Worm (Caenorhabditis elegans): ENCODE results near the gene K07F5.17.

K07F5.17 gene

ce11 chrIV:9842071-9842470 lies at the start of gene K07F5.17:
TSS of gene K07F5.17 (plus strand) at chrIV:9842371.
- TF ChIP-seq unc-62 (GFP tag; optimal IDR thresholded peaks at IDR 0.05), result no peak

- no peak for TF ChIP-seq unc-62 (GFP tag; optimal IDR thresholded peaks at IDR 0.05)
These were observed 46.9 kb upstream of the K07F5.17 start for ce11 chrIV:9795250-9795649.

ce11 chrIV:9796494-9796893 lies 45.7 kb upstream of the K07F5.17 start, which contains the start of gene pis-1:
TSS of gene pis-1 (minus strand) at chrIV:9796594.
- no peak for TF ChIP-seq unc-62 (GFP tag; optimal IDR thresholded peaks at IDR 0.05)

ce11 chrIV:9797304-9798003 lies 44.7 kb upstream of the K07F5.17 start, which contains the start of gene T13F2.2:
TSS of gene T13F2.2 (minus strand) at chrIV:9797354.
- no peak for TF ChIP-seq unc-62 (GFP tag; optimal IDR thresholded peaks at IDR 0.05)

ce11 chrIV:9798307-9798706 lies 43.9 kb upstream of the K07F5.17 start:
- no peak for TF ChIP-seq unc-62 (GFP tag; optimal IDR thresholded peaks at IDR 0.05)

DNA sequence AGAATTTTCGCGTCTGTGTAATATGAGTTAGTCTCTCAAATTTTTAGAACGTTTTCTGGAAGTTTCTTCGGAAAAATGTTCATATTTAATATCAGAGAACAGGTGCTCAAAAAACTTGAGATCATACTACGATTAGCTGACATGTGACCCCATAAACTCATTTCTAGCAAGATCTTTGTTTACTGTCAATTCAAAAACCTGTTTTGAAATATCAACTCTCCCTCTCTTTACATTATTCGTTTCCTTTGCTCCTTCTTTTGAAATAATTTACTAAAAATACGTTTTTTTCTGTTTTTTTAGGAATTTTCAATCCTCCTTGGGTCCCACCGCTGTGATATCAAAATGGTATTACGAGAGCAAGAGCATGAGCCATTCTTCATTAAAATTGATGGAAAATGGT lies 43.0 kb upstream of the K07F5.17 start, which contains the start of gene fat-4:
Gene fat-4, plus strand, starts transcription at position 301 of the 400 bp plus-strand sequence.
- TF ChIP-seq unc-62 (GFP tag; optimal IDR thresholded peaks at IDR 0.05), result no peak

ce11 chrIV:9799664-9800063 lies 42.5 kb upstream of the K07F5.17 start:
- TF ChIP-seq unc-62 (GFP tag; optimal IDR thresholded peaks at IDR 0.05), result no peak

ce11 chrIV:9801418-9801817 lies 40.8 kb upstream of the K07F5.17 start:
- TF ChIP-seq unc-62 (GFP tag; optimal IDR thresholded peaks at IDR 0.05), result no peak

DNA sequence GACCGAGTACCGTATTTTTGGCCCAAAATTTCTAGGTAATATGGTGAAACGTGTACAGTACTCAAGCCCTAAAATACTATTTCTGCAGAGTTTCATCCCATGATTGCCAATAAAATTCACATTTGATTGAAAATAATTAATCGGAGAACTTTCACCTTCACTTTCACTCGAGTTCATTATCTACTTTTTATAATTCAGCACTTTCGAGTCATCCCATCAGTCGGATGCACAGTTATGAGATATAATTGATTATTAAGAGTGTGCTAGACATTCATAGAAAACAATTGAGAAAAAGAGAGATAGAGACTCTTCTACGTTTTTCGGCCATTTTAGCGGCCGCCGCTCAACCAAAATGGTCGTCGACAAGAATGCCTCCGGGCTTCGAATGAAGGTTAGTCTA lies 39.5 kb upstream of the K07F5.17 start, which contains the start of gene fat-3:
Gene fat-3, plus strand, starts transcription at position 313 of the 400 bp plus-strand sequence.
- no peak for TF ChIP-seq unc-62 (GFP tag; optimal IDR thresholded peaks at IDR 0.05)

- no peak for TF ChIP-seq unc-62 (GFP tag; optimal IDR thresholded peaks at IDR 0.05)
These were observed 38.6 kb upstream of the K07F5.17 start for ce11 chrIV:9803544-9803943.

- no peak for TF ChIP-seq unc-62 (GFP tag; optimal IDR thresholded peaks at IDR 0.05)
These were observed 31.5 kb upstream of the K07F5.17 start, which contains the start of gene dct-15 for ce11 chrIV:9810633-9811032. TSS of gene dct-15 (minus strand) at chrIV:9810733.

DNA sequence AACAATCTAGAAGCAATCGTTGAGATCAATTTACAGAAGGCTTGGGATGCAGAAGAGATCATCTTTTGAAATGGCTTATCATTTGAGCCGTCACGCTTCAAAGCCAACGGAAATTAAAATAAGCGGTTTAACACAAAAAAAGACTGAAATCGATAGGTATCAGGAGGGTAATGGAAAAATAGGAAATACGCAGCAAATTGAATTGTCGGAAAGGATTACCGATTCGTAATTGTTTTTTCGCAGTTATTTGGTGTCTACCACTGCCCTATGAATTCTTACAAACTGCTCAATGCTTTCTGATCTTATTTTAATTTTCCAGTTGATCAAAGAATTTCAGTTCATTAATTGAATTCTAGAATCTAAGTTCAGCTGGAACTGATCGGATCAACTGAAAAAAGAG lies 30.7 kb upstream of the K07F5.17 start:
- TF ChIP-seq unc-62 (GFP tag; optimal IDR thresholded peaks at IDR 0.05), result no peak

ce11 chrIV:9815432-9815831 lies 26.7 kb upstream of the K07F5.17 start, which contains the start of gene egl-20:
TSS of gene egl-20 (minus strand) at chrIV:9815532.
- TF ChIP-seq unc-62 (GFP tag; optimal IDR thresholded peaks at IDR 0.05), result no peak

DNA sequence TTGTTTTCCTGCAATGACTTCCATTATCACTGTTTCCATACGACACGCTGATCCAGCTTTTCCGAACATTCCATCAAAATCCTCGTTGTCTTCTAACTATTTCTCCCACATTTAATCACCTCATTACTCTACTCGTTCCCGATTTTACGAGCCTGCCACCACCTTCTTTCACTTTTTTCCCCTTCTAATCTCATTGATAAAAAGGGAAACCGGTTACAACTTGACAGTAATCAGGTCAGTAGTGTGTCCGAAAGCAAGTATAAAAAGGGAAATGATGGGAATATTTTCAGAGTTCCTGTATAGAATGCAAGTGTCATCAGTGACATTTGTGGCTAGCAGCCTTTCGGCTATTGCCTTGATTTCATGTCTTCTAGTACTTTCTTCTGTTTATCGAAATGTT lies 20.6 kb upstream of the K07F5.17 start, which contains the start of gene col-123:
Gene col-123, plus strand, starts transcription at position 301 of the 400 bp plus-strand sequence.
- TF ChIP-seq unc-62 (GFP tag; optimal IDR thresholded peaks at IDR 0.05), result no peak

- TF ChIP-seq unc-62 (GFP tag; optimal IDR thresholded peaks at IDR 0.05), result no peak
These were observed 19.6 kb upstream of the K07F5.17 start for ce11 chrIV:9822585-9822984.

- TF ChIP-seq unc-62 (GFP tag; optimal IDR thresholded peaks at IDR 0.05), result no peak
These were observed 17.7 kb upstream of the K07F5.17 start, which contains the start of gene catp-6 for ce11 chrIV:9824480-9824879. TSS of gene catp-6 (minus strand) at chrIV:9824580.

DNA sequence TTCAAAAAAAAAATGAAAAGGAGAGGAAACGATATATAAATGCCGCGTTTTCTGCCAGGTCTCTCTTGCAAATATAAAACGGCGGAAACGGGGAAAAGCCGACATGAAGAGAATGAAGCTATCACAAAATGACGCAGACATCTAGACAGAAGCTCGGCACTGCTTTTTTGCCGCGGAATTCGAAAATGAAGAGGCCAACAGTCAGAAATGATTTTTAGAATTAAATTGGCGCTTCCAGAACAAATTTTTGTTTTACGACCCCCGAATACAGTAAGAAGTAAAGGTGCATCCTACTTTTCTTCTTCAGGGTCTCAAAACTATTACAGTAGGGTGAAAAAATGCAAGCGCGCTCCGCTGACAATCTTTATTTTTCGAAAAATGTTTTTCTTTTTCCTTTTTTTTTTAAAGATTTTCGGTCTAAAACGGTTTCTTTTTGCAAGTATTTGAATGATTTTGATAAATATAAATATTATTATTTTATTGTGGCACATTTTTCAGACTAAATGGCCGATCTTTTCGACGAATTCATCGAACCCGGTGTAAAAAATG lies 16.9 kb upstream of the K07F5.17 start, which contains the start of gene mtr-4:
Gene mtr-4, plus strand, starts transcription at position 499 of the 549 bp plus-strand sequence.
- TF ChIP-seq unc-62 (GFP tag; optimal IDR thresholded peaks at IDR 0.05), result no peak

Measured in whole organism, dauer.